Fruit fly (Drosophila melanogaster) whole organism, embryonic: Measurements from ENCODE around the gene RpS15Aa.

ENCODE experiments used
- Aef1 ChIP-seq: fragments of 200-800 bp; sonication (Bioruptor generic); IDR thresholded peaks from 3 replicates; pipeline ENCODE4 v1.3.6; 2022; ENCODE audit warnings: missing biosample characterization, missing genetic modification characterization
- CG10274 ChIP-seq: fragments of 200-800 bp; sonication (Bioruptor generic); optimal IDR thresholded peaks from 3 replicates; lab custom pipeline; 2017; ENCODE audit warnings: missing biosample characterization, mild to moderate bottlenecking, missing genetic modification characterization
- CG10462 ChIP-seq: fragments of 200-800 bp; sonication (Bioruptor generic); optimal IDR thresholded peaks from 2 replicates; lab custom pipeline; 2016; ENCODE audit warnings: missing biosample characterization, missing genetic modification characterization
- CG11504 ChIP-seq: fragments of 200-800 bp; sonication (Bioruptor generic); optimal IDR thresholded peaks from 3 replicates; lab custom pipeline; 2019; ENCODE audit warnings: missing biosample characterization, mild to moderate bottlenecking, missing genetic modification characterization, moderate library complexity
- CG12769 ChIP-seq: fragments of 200-800 bp; sonication (Bioruptor generic); optimal IDR thresholded peaks from 2 replicates; lab custom pipeline; 2019; ENCODE audit warnings: missing biosample characterization, mild to moderate bottlenecking, missing genetic modification characterization, moderate library complexity
- CG14050 ChIP-seq: fragments of 200-800 bp; sonication (Bioruptor generic); IDR thresholded peaks from 3 replicates; pipeline ENCODE4 v1.3.6; 2022; ENCODE audit warnings: missing biosample characterization, missing genetic modification characterization
- CG14441 ChIP-seq: fragments of 200-800 bp; sonication (Bioruptor generic); IDR thresholded peaks from 2 replicates; pipeline ENCODE4 v1.3.6; 2022; ENCODE audit warnings: missing biosample characterization, missing genetic modification characterization
- CG16779 ChIP-seq: fragments of 200-800 bp; sonication (Bioruptor generic); IDR thresholded peaks from 2 replicates; pipeline ENCODE4 v1.3.6; 2022; ENCODE audit warnings: missing biosample characterization, missing genetic modification characterization
- CG16813 ChIP-seq: fragments of 200-800 bp; sonication (Bioruptor generic); IDR thresholded peaks from 3 replicates; pipeline ENCODE4 v1.3.6; 2022; ENCODE audit warnings: missing biosample characterization, missing genetic modification characterization; ENCODE audit not compliant: partially characterized antibody
- CG17186 ChIP-seq: fragments of 200-800 bp; sonication (Bioruptor generic); optimal IDR thresholded peaks from 3 replicates; lab custom pipeline; 2017; ENCODE audit warnings: missing biosample characterization, missing genetic modification reagents, missing genetic modification characterization
- CG17912 ChIP-seq: fragments of 200-800 bp; sonication (Bioruptor generic); optimal IDR thresholded peaks from 2 replicates; lab custom pipeline; 2018; ENCODE audit warnings: missing biosample characterization, mild to moderate bottlenecking, missing genetic modification characterization
- CG2202 ChIP-seq: fragments of 200-800 bp; sonication (Bioruptor generic); optimal IDR thresholded peaks from 2 replicates; lab custom pipeline; 2018; ENCODE audit warnings: missing biosample characterization, mild to moderate bottlenecking, missing genetic modification characterization
- CG30403 ChIP-seq: fragments of 200-800 bp; sonication (Bioruptor generic); optimal IDR thresholded peaks from 3 replicates; lab custom pipeline; 2016; ENCODE audit warnings: missing biosample characterization, missing genetic modification characterization
- CG3065 ChIP-seq: fragments of 200-800 bp; sonication (Bioruptor generic); optimal IDR thresholded peaks from 2 replicates; lab custom pipeline; 2016; ENCODE audit warnings: missing biosample characterization, missing genetic modification characterization
- CG31224 ChIP-seq: fragments of 200-800 bp; sonication (Bioruptor generic); IDR thresholded peaks from 2 replicates; pipeline ENCODE4 v1.3.6; 2022; ENCODE audit warnings: missing biosample characterization, missing genetic modification characterization
- CG3163 ChIP-seq: fragments of 200-800 bp; sonication (Bioruptor generic); optimal IDR thresholded peaks from 3 replicates; lab custom pipeline; 2016; ENCODE audit warnings: missing biosample characterization, missing genetic modification characterization
- CG32767 ChIP-seq: fragments of 200-800 bp; sonication (Bioruptor generic); IDR thresholded peaks from 2 replicates; pipeline ENCODE4 v1.3.6; 2022; ENCODE audit warnings: missing biosample characterization, missing genetic modification characterization
- CG33557 ChIP-seq: fragments of 200-800 bp; sonication (Bioruptor generic); optimal IDR thresholded peaks from 2 replicates; lab custom pipeline; 2019; ENCODE audit warnings: missing biosample characterization, mild to moderate bottlenecking, missing genetic modification characterization, moderate library complexity
- CG4282 ChIP-seq: fragments of 200-800 bp; sonication (Bioruptor generic); optimal IDR thresholded peaks from 2 replicates; lab custom pipeline; 2016; ENCODE audit warnings: missing biosample characterization, missing genetic modification characterization
- CG5245 ChIP-seq: fragments of 200-800 bp; sonication (Bioruptor generic); optimal IDR thresholded peaks from 3 replicates; lab custom pipeline; 2016; ENCODE audit warnings: missing biosample characterization, missing genetic modification characterization
- CG7357 ChIP-seq: fragments of 200-800 bp; sonication (Bioruptor generic); IDR thresholded peaks from 3 replicates; pipeline ENCODE4 v1.3.6; 2022; ENCODE audit warnings: missing biosample characterization, missing genetic modification characterization
- CG8281 ChIP-seq: fragments of 200-800 bp; sonication (Bioruptor generic); optimal IDR thresholded peaks from 2 replicates; lab custom pipeline; 2018; ENCODE audit warnings: missing biosample characterization, mild to moderate bottlenecking, missing genetic modification characterization, moderate library complexity
- CoRest ChIP-seq: fragments of 200-800 bp; sonication (Bioruptor generic); optimal IDR thresholded peaks from 3 replicates; lab custom pipeline; 2018; ENCODE audit warnings: missing biosample characterization, mild to moderate bottlenecking, missing genetic modification characterization, moderate library complexity
- D19B ChIP-seq: fragments of 200-800 bp; sonication (Bioruptor generic); optimal IDR thresholded peaks from 2 replicates; lab custom pipeline; 2017; ENCODE audit warnings: missing biosample characterization, mild to moderate bottlenecking, missing genetic modification characterization
- Dfd ChIP-seq, 2 experiments: fragments of >200 bp; optimal IDR thresholded peaks; 2 replicates each; lab custom pipeline; 2017; ENCODE audit warnings: missing biosample characterization in 2 of 2, missing genetic modification characterization in 2 of 2
- Dp ChIP-seq: fragments of 200-800 bp; sonication (Bioruptor generic); optimal IDR thresholded peaks from 2 replicates; lab custom pipeline; 2018; ENCODE audit warnings: missing biosample characterization, mild to moderate bottlenecking, missing genetic modification characterization, moderate library complexity
- Ets65A ChIP-seq: fragments of 200-800 bp; sonication (Bioruptor generic); peaks from one replicate; lab custom pipeline; 2016; ENCODE audit warnings: missing biosample characterization, missing genetic modification characterization
- H15 ChIP-seq: fragments of 200-800 bp; sonication (Bioruptor generic); IDR thresholded peaks from 3 replicates; pipeline ENCODE4 v1.3.6; 2022; ENCODE audit warnings: missing biosample characterization, missing genetic modification characterization
- Hand ChIP-seq: fragments of 200-800 bp; sonication (Bioruptor generic); optimal IDR thresholded peaks from 2 replicates; lab custom pipeline; 2017; ENCODE audit warnings: mild to moderate bottlenecking, missing biosample characterization, missing genetic modification reagents, missing genetic modification characterization
- Hsf ChIP-seq: fragments of 200-800 bp; sonication (Bioruptor generic); optimal IDR thresholded peaks from 3 replicates; lab custom pipeline; 2016; ENCODE audit warnings: missing biosample characterization, missing genetic modification characterization
- MBD-R2 ChIP-seq: fragments of 200-800 bp; sonication (Bioruptor generic); IDR thresholded peaks from 2 replicates; pipeline ENCODE4 v1.3.6; 2022; ENCODE audit warnings: missing biosample characterization, missing genetic modification characterization
- NC2β ChIP-seq: fragments of 200-800 bp; sonication (Bioruptor generic); optimal IDR thresholded peaks from 2 replicates; lab custom pipeline; 2016; ENCODE audit warnings: missing biosample characterization, missing genetic modification characterization
- Nf-YA ChIP-seq: fragments of 200-800 bp; sonication (Bioruptor generic); IDR thresholded peaks from 2 replicates; pipeline ENCODE4 v1.3.6; 2022; ENCODE audit warnings: missing biosample characterization, missing genetic modification characterization
- Rfx ChIP-seq: fragments of 200-800 bp; sonication (Bioruptor generic); IDR thresholded peaks from 2 replicates; pipeline ENCODE4 v1.3.6; 2022; ENCODE audit warnings: missing biosample characterization, missing genetic modification characterization
- Sry-δ ChIP-seq: fragments of 200-800 bp; sonication (Bioruptor generic); optimal IDR thresholded peaks from 2 replicates; lab custom pipeline; 2016; ENCODE audit warnings: missing biosample characterization, missing genetic modification characterization
- crol ChIP-seq: fragments of 200-800 bp; sonication (Bioruptor generic); IDR thresholded peaks from 2 replicates; pipeline ENCODE4 v1.3.6; 2022; ENCODE audit warnings: missing biosample characterization, missing genetic modification characterization
- dati ChIP-seq: fragments of 200-800 bp; sonication (Bioruptor generic); IDR thresholded peaks from 2 replicates; pipeline ENCODE4 v1.3.6; 2022; ENCODE audit warnings: missing biosample characterization, missing genetic modification characterization
- ems ChIP-seq: fragments of 200-800 bp; sonication (Bioruptor generic); optimal IDR thresholded peaks from 3 replicates; lab custom pipeline; 2016; ENCODE audit warnings: missing biosample characterization, missing genetic modification characterization
- grn ChIP-seq: fragments of 200-800 bp; sonication (Bioruptor generic); optimal IDR thresholded peaks from 3 replicates; lab custom pipeline; 2017; ENCODE audit warnings: missing biosample characterization, missing genetic modification characterization
- ind ChIP-seq: fragments of 200-800 bp; sonication (Bioruptor generic); optimal IDR thresholded peaks from 3 replicates; lab custom pipeline; 2016; ENCODE audit warnings: missing biosample characterization, missing genetic modification characterization
- inv ChIP-seq: fragments of 200-800 bp; sonication (Bioruptor generic); IDR thresholded peaks from 2 replicates; pipeline ENCODE4 v1.3.6; 2022; ENCODE audit warnings: missing biosample characterization, missing genetic modification characterization; ENCODE audit not compliant: partially characterized antibody
- jumu ChIP-seq: fragments of 200-800 bp; sonication (Bioruptor generic); optimal IDR thresholded peaks from 3 replicates; lab custom pipeline; 2016; ENCODE audit warnings: missing biosample characterization, missing genetic modification characterization
- knrl ChIP-seq: fragments of 200-800 bp; sonication (Bioruptor generic); IDR thresholded peaks from 3 replicates; pipeline ENCODE4 v1.3.6; 2022; ENCODE audit warnings: missing biosample characterization, missing genetic modification characterization; ENCODE audit not compliant: partially characterized antibody
- lbe ChIP-seq: fragments of 200-800 bp; sonication (Bioruptor generic); optimal IDR thresholded peaks from 2 replicates; lab custom pipeline; 2016; ENCODE audit warnings: missing biosample characterization, mild to moderate bottlenecking, missing genetic modification characterization
- lilli ChIP-seq: fragments of 200-800 bp; sonication (Bioruptor generic); optimal IDR thresholded peaks from 3 replicates; lab custom pipeline; 2016; ENCODE audit warnings: missing biosample characterization, missing genetic modification characterization
- lov ChIP-seq, 2 experiments: fragments of 200-800 bp in 1 of 2; fragments of >200 bp in 1 of 2; sonication (Bioruptor generic) in 1 of 2; IDR thresholded peaks in 1 of 2; optimal IDR thresholded peaks in 1 of 2; 2 replicates in 1 of 2; 3 replicates in 1 of 2; pipeline versions ENCODE4 v1.3.6 to Lab custom; 2017 to 2022; ENCODE audit warnings: missing biosample characterization in 1 of 2, missing genetic modification characterization in 1 of 2
- pita ChIP-seq: fragments of 200-800 bp; sonication (Bioruptor generic); optimal IDR thresholded peaks from 2 replicates; lab custom pipeline; 2017; ENCODE audit warnings: missing biosample characterization, mild to moderate bottlenecking, missing genetic modification characterization
- sens ChIP-seq: fragments of 200-800 bp; sonication (Bioruptor generic); peaks from one replicate; lab custom pipeline; 2016; ENCODE audit warnings: missing biosample characterization, missing genetic modification characterization
- tin ChIP-seq: fragments of 200-800 bp; sonication (Bioruptor generic); optimal IDR thresholded peaks from 3 replicates; lab custom pipeline; 2016; ENCODE audit warnings: missing biosample characterization, missing genetic modification characterization
- twi ChIP-seq: fragments of 200-800 bp; optimal IDR thresholded peaks from 2 replicates; lab custom pipeline; 2019; ENCODE audit warnings: missing biosample characterization, mild to moderate bottlenecking, missing genetic modification characterization, moderate library complexity
- vnd ChIP-seq: fragments of 200-800 bp; sonication (Bioruptor generic); IDR thresholded peaks from 3 replicates; pipeline ENCODE4 v1.3.6; 2022; ENCODE audit warnings: missing biosample characterization, missing genetic modification characterization; ENCODE audit not compliant: partially characterized antibody

The RpS15Aa gene

dm6 chrX:13383770-13384169 lies 46.3 kb upstream of the RpS15Aa start (continued):
- peak; percentile 15 for TF ChIP-seq Sry-δ (GFP tag; lab: Kevin White, UChicago)
- peak; percentile 52 for TF ChIP-seq CG14441 (GFP tag; lab: Robert Waterston, UW)
- TF ChIP-seq dati (GFP tag; lab: Robert Waterston, UW) = 0 out of 2 replicates have a peak, but pooled peaks have one; percentile 45
- peak; percentile 70; the same call in 1 of the 2 replicates for TF ChIP-seq CG16779 (GFP tag; lab: Robert Waterston, UW)
- no peak for TF ChIP-seq inv
- no peak for TF ChIP-seq grn (GFP tag; lab: Kevin White, UChicago)
- peak; percentile 70 for TF ChIP-seq MBD-R2
- peak; percentile 63 for TF ChIP-seq ind (GFP tag; lab: Kevin White, UChicago)
- no peak for TF ChIP-seq CG10274 (GFP tag; lab: Kevin White, UChicago)
- TF ChIP-seq D19B = no peak
- TF ChIP-seq CG16813 (GFP tag; lab: Robert Waterston, UW) = no peak
- no peak for TF ChIP-seq CG2202
- no peak for TF ChIP-seq CG11504
- TF ChIP-seq CG3163 (GFP tag; lab: Kevin White, UChicago) = peak; percentile 46
- peak; percentile 49 for TF ChIP-seq jumu
- peak; percentile 37 for TF ChIP-seq CG5245
- TF ChIP-seq Ets65A = peak; percentile 91
- TF ChIP-seq Aef1 (GFP tag; lab: Robert Waterston, UW) = peak; percentile 42; the same call in 2 of the 3 replicates
- no peak for TF ChIP-seq Nf-YA (GFP tag; lab: Robert Waterston, UW)
- peak; percentile 38 for TF ChIP-seq ems (GFP tag; lab: Kevin White, UChicago)
- no peak for TF ChIP-seq CG4282 (GFP tag; lab: Kevin White, UChicago)
- peak; percentile 93 for TF ChIP-seq sens (GFP tag; lab: Kevin White, UChicago)
- no peak for TF ChIP-seq CG8281 (tag; lab: Kevin White, UChicago)
- TF ChIP-seq CG30403 = peak; percentile 55
- TF ChIP-seq tin = peak; percentile 46
- TF ChIP-seq CG32767 (GFP tag; lab: Robert Waterston, UW) = peak; percentile 98
- no peak for TF ChIP-seq CG10462 (GFP tag; lab: Kevin White, UChicago)
- TF ChIP-seq lov (optimal IDR thresholded peaks at IDR 0.05; lab: Kevin White, UChicago) = no peak
- TF ChIP-seq lov (GFP tag; IDR thresholded peaks at IDR 0.05; lab: Robert Waterston, UW) = no peak
- peak; percentile 40; the same call in 1 of the 3 replicates for TF ChIP-seq CG14050 (GFP tag; lab: Robert Waterston, UW)
- peak; percentile 22 for TF ChIP-seq CG33557 (GFP tag; lab: Kevin White, UChicago)
- no peak for TF ChIP-seq Dfd (GFP tag; optimal IDR thresholded peaks at IDR 0.05; lab: Kevin White, UChicago)
- no peak for TF ChIP-seq CG31224 (GFP tag; lab: Robert Waterston, UW)
- peak; percentile 78 for TF ChIP-seq Rfx
- TF ChIP-seq Hsf (GFP tag; lab: Kevin White, UChicago) = peak; percentile 57
- TF ChIP-seq twi (tag; lab: Kevin White, UChicago) = no peak
- TF ChIP-seq pita = no peak
- TF ChIP-seq CG7357 (GFP tag; lab: Robert Waterston, UW) = no peak
- TF ChIP-seq Dp (GFP tag; lab: Kevin White, UChicago) = peak; percentile 9
- no peak for TF ChIP-seq vnd (GFP tag; lab: Robert Waterston, UW)
- peak; percentile 70 for TF ChIP-seq CG12769 (tag; lab: Kevin White, UChicago)
- no peak for TF ChIP-seq H15 (GFP tag; lab: Robert Waterston, UW)
- TF ChIP-seq Hand (GFP tag; lab: Kevin White, UChicago) = no peak
- TF ChIP-seq lilli (GFP tag; lab: Kevin White, UChicago) = peak; percentile 78
- peak; percentile 30 for TF ChIP-seq NC2β (GFP tag; lab: Kevin White, UChicago)
- TF ChIP-seq knrl (GFP tag; lab: Robert Waterston, UW) = peak; percentile 9; the same call in 1 of the 3 replicates
- no peak for TF ChIP-seq CG17186 (GFP tag; lab: Kevin White, UChicago)
- TF ChIP-seq CG3065 (GFP tag; lab: Kevin White, UChicago) = peak; percentile 31
- no peak for TF ChIP-seq crol
- peak; percentile 35 for TF ChIP-seq lbe (GFP tag; lab: Kevin White, UChicago)
- peak; percentile 4 for TF ChIP-seq CoRest (tag; lab: Kevin White, UChicago)
- peak; percentile 79 for TF ChIP-seq CG17912 (GFP tag; lab: Kevin White, UChicago)
